Worm (Caenorhabditis elegans) whole organism, midembryonic: ENCODE measurements around the gene his-1.

Source experiments
- klf-2 ChIP-seq: fragments of 200-800 bp; sonication (Bioruptor generic); conservative IDR thresholded peaks from 2 replicates; pipeline ENCODE4 v1.3.6; 2022; ENCODE audit warnings: missing genetic modification reagents, missing genetic modification characterization, missing compliant biosample characterization
- ref-1 ChIP-seq: fragments of 200-800 bp; sonication (Bioruptor generic); conservative IDR thresholded peaks from 2 replicates; pipeline ENCODE4 v1.3.6; 2022; ENCODE audit warnings: missing genetic modification reagents, missing genetic modification characterization, missing compliant biosample characterization
- ztf-23 ChIP-seq: fragments of 200-800 bp; sonication (Bioruptor generic); IDR thresholded peaks from 2 replicates; pipeline ENCODE4 v1.3.6; 2022; ENCODE audit warnings: missing genetic modification reagents, missing genetic modification characterization, missing compliant biosample characterization

ce11 chrV:16047052-16047451 lies 4.7 kb downstream of the his-1 start:
- TF ChIP-seq ref-1 (no peak), klf-2 (GFP tag; lab: Robert Waterston, UW) (no peak), ztf-23 (GFP tag; lab: Robert Waterston, UW) (no peak)
